Worm (Caenorhabditis elegans): Measurements from ENCODE around the gene kcc-3.

ce11 chrII:7478487-7479234, 44.6 kb upstream of the kcc-3 start, which contains the start of the genes aka-1 and ubc-6:
- TF ChIP-seq pha-4 (tag; optimal IDR thresholded peaks at IDR 0.05) (peak; percentile 81), snpc-4 (tag; optimal IDR thresholded peaks at IDR 0.05) (peak; percentile 62), lin-39 (tag; optimal IDR thresholded peaks at IDR 0.05) (no peak), egl-5 (tag; optimal IDR thresholded peaks at IDR 0.05) (peak; percentile 37), ceh-82 (tag; optimal IDR thresholded peaks at IDR 0.05) (peak; percentile 26), unc-39 (tag; optimal IDR thresholded peaks at IDR 0.05) (no peak), ceh-9 (tag; optimal IDR thresholded peaks at IDR 0.05) (no peak), fkh-10 (GFP tag; optimal IDR thresholded peaks at IDR 0.05) (no peak), ZK546.5 (tag; optimal IDR thresholded peaks at IDR 0.05) (no peak), elt-1 (tag; optimal IDR thresholded peaks at IDR 0.05) (no peak), ztf-11 (tag; optimal IDR thresholded peaks at IDR 0.05) (no peak), nhr-23 (tag; optimal IDR thresholded peaks at IDR 0.05) (peak; percentile 79), ceh-28 (tag; optimal IDR thresholded peaks at IDR 0.05) (peak; percentile 79), lin-15B (tag; optimal IDR thresholded peaks at IDR 0.05) (peak; percentile 80)

Data from whole organism, L3 larva.